Fruit fly (Drosophila melanogaster): ENCODE results near the gene Lectin-galC1.

DNA sequence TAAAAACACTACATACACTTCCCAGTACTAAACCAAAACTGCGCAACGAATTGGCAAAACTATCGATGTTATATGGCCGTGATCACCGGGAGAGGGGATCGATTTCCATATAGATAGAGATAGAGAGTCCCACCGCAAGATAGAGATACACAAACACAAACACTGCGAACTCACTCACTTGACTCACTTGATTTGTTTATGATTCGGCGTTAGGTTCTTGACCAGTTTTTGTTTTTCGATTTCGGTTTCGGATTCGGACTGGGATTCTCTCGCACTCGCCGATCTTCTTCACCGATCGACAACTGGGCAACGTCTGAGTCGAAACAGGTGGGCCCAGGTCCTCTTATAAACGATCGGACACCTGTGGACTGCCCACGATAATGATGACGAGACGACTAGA lies 27.5 kb upstream of the Lectin-galC1 start, which contains the start of gene CG17549:
- TF ChIP-seq cad (GFP tag; optimal IDR thresholded peaks at IDR 0.05): no peak
- no peak for TF ChIP-seq CG4360 (GFP tag; IDR thresholded peaks at IDR 0.05)
- no peak for TF ChIP-seq ttk (GFP tag; IDR thresholded peaks at IDR 0.05)

Measured in whole organism, embryonic.